Comparison of ENCODE assay signal across 5 worm cellular contexts in genomic region chrV:7854603-7855002, ce11.
TF ChIP-seq lines count a peak whose summit lies in the region.

TSS of gene C37C3.9 (minus strand) at chrV:7854700.
TSS of gene C37C3.18 (plus strand) at chrV:7854993.

TF ChIP-seq in whole organism, L1 larva, 84 proteins besides CTCF, POLR2A, EP300 and RAD21 (continues in another document):
- TF ChIP-seq nhr-84 (tag; optimal IDR thresholded peaks at IDR 0.05; lab: Kevin White, UChicago) (no peak), swsn-7 (tag; optimal IDR thresholded peaks at IDR 0.05; lab: Kevin White, UChicago) (peak; percentile 81), fkh-4 (tag; optimal IDR thresholded peaks at IDR 0.05; lab: Kevin White, UChicago; ENCODE audit: borderline replicate concordance) (no peak), mdl-1 (tag; optimal IDR thresholded peaks at IDR 0.05; lab: Kevin White, UChicago) (peak in 1 of 2 experiments; percentile 84), lin-35 (GFP tag; optimal IDR thresholded peaks at IDR 0.05; lab: Kevin White, UChicago) (peak; percentile 74 to 82), egl-27 (tag; optimal IDR thresholded peaks at IDR 0.05; lab: Kevin White, UChicago) (peak; percentile 5 to 15), pqm-1 (tag; optimal IDR thresholded peaks at IDR 0.05; lab: Kevin White, UChicago) (no peak), egl-13 (tag; optimal IDR thresholded peaks at IDR 0.05; lab: Kevin White, UChicago) (peak; percentile 5), snpc-4 (tag; optimal IDR thresholded peaks at IDR 0.05; lab: Kevin White, UChicago) (peak; percentile 60), mab-9 (GFP tag; IDR thresholded peaks at IDR 0.05; lab: Robert Waterston, UW) (peak; percentile 27; the same call in 1 of the 2 replicates), ceh-90 (tag; optimal IDR thresholded peaks at IDR 0.05; lab: Kevin White, UChicago) (no peak), alr-1 (tag; optimal IDR thresholded peaks at IDR 0.05; lab: Kevin White, UChicago; ENCODE audit: borderline replicate concordance) (no peak), nhr-28 (tag; optimal IDR thresholded peaks at IDR 0.05; lab: Kevin White, UChicago) (no peak), zip-4 (GFP tag; optimal IDR thresholded peaks at IDR 0.05; lab: Kevin White, UChicago) (peak; percentile 37), hpl-2 (GFP tag; optimal IDR thresholded peaks at IDR 0.05; lab: Kevin White, UChicago) (peak; percentile 84), ets-5 (GFP tag; IDR thresholded peaks at IDR 0.05; lab: Robert Waterston, UW) (no peak), pag-3 (tag; optimal IDR thresholded peaks at IDR 0.05; lab: Kevin White, UChicago; ENCODE audit: borderline replicate concordance, insufficient read depth) (no peak)

TF ChIP-seq in whole organism, L3 larva, 47 proteins besides CTCF, POLR2A, EP300 and RAD21 (continues in another document):
- TF ChIP-seq ceh-82 (tag; optimal IDR thresholded peaks at IDR 0.05; lab: Kevin White, UChicago) (peak; percentile 0), pha-4 (tag; optimal IDR thresholded peaks at IDR 0.05; lab: Kevin White, UChicago) (peak; percentile 90), nhr-25 (tag; optimal IDR thresholded peaks at IDR 0.05; lab: Kevin White, UChicago) (peak; percentile 74), ZK546.5 (tag; optimal IDR thresholded peaks at IDR 0.05; lab: Kevin White, UChicago) (no peak), egl-5 (tag; optimal IDR thresholded peaks at IDR 0.05; lab: Kevin White, UChicago) (peak; percentile 57), mml-1 (tag; optimal IDR thresholded peaks at IDR 0.05; lab: Kevin White, UChicago) (no peak), nfya-1 (tag; optimal IDR thresholded peaks at IDR 0.05; lab: Kevin White, UChicago; ENCODE audit: insufficient read depth) (peak; percentile 80), jun-1 (tag; optimal IDR thresholded peaks at IDR 0.05; lab: Kevin White, UChicago) (peak; percentile 85), nhr-11 (tag; optimal IDR thresholded peaks at IDR 0.05; lab: Kevin White, UChicago) (no peak), fos-1 (tag; optimal IDR thresholded peaks at IDR 0.05; lab: Kevin White, UChicago) (no peak), tbx-2 (tag; optimal IDR thresholded peaks at IDR 0.05; lab: Kevin White, UChicago) (peak; percentile 17), fkh-10 (GFP tag; optimal IDR thresholded peaks at IDR 0.05; lab: Kevin White, UChicago) (peak; percentile 44), sea-2 (GFP tag; optimal IDR thresholded peaks at IDR 0.05; lab: Kevin White, UChicago) (no peak), ztf-11 (tag; optimal IDR thresholded peaks at IDR 0.05; lab: Kevin White, UChicago) (no peak), unc-39 (tag; optimal IDR thresholded peaks at IDR 0.05; lab: Kevin White, UChicago) (no peak), nhr-76 (tag; optimal IDR thresholded peaks at IDR 0.05; lab: Kevin White, UChicago) (no peak), daf-12 (tag; optimal IDR thresholded peaks at IDR 0.05; lab: Kevin White, UChicago) (no peak), nhr-237 (tag; optimal IDR thresholded peaks at IDR 0.05; lab: Kevin White, UChicago) (no peak), ceh-9 (tag; optimal IDR thresholded peaks at IDR 0.05; lab: Kevin White, UChicago) (no peak)

TF ChIP-seq in whole organism, early embryonic, 17 proteins besides CTCF, POLR2A, EP300 and RAD21:
- peak; percentile 25 for TF ChIP-seq hmg-4 (GFP tag; optimal IDR thresholded peaks at IDR 0.05; lab: Kevin White, UChicago)
- TF ChIP-seq B0310.2 (tag; optimal IDR thresholded peaks at IDR 0.05; lab: Kevin White, UChicago) = no peak
- peak; percentile 75 for TF ChIP-seq F13C5.2 (tag; optimal IDR thresholded peaks at IDR 0.05; lab: Kevin White, UChicago)
- no peak for TF ChIP-seq tbx-37 (GFP tag; conservative IDR thresholded peaks at IDR 0.05; lab: Robert Waterston, UW)

TF ChIP-seq in whole organism, midembryonic, 9 proteins besides CTCF, POLR2A, EP300 and RAD21:
- TF ChIP-seq flt-1 (GFP tag; IDR thresholded peaks at IDR 0.05; lab: Robert Waterston, UW) (0 out of 2 replicates have a peak, but pooled peaks have one; percentile 49), cog-1 (tag; optimal IDR thresholded peaks at IDR 0.05; lab: Kevin White, UChicago) (peak; percentile 30), tab-1 (GFP tag; IDR thresholded peaks at IDR 0.05; lab: Robert Waterston, UW) (0 out of 2 replicates have a peak, but pooled peaks have one; percentile 42), ref-1 (GFP tag; conservative IDR thresholded peaks at IDR 0.05; lab: Robert Waterston, UW) (no peak)

TF ChIP-seq in whole organism, young adult, 124 proteins besides CTCF, POLR2A, EP300 and RAD21 (continues in another document):
- no peak for TF ChIP-seq F55B11.4 (tag; optimal IDR thresholded peaks at IDR 0.05; lab: Kevin White, UChicago; ENCODE audit: borderline replicate concordance, insufficient read depth)
- TF ChIP-seq him-1 (tag; optimal IDR thresholded peaks at IDR 0.05; lab: Kevin White, UChicago) = no peak
- no peak for TF ChIP-seq mxl-1 (tag; optimal IDR thresholded peaks at IDR 0.05; lab: Kevin White, UChicago)
- no peak for TF ChIP-seq T26A5.8 (tag; optimal IDR thresholded peaks at IDR 0.05; lab: Kevin White, UChicago)
- TF ChIP-seq attf-5 (GFP tag; optimal IDR thresholded peaks at IDR 0.05; lab: Kevin White, UChicago) = peak; percentile 65
- no peak for TF ChIP-seq cebp-2 (GFP tag; IDR thresholded peaks at IDR 0.05; lab: Robert Waterston, UW)
- TF ChIP-seq ets-4 (GFP tag; optimal IDR thresholded peaks at IDR 0.05; lab: Kevin White, UChicago) = peak; percentile 21
- TF ChIP-seq egl-44 (GFP tag; IDR thresholded peaks at IDR 0.05; lab: Robert Waterston, UW) = no peak
- TF ChIP-seq lag-1 (GFP tag; IDR thresholded peaks at IDR 0.05; lab: Robert Waterston, UW) = no peak
- peak; percentile 62 for TF ChIP-seq K12H6.12 (tag; optimal IDR thresholded peaks at IDR 0.05; lab: Kevin White, UChicago)
- no peak for TF ChIP-seq B0035.1 (tag; optimal IDR thresholded peaks at IDR 0.05; lab: Kevin White, UChicago)
- no peak for TF ChIP-seq ztf-28 (GFP tag; IDR thresholded peaks at IDR 0.05; lab: Robert Waterston, UW)
- peak; percentile 71 for TF ChIP-seq nhr-80 (tag; optimal IDR thresholded peaks at IDR 0.05; lab: Kevin White, UChicago)
- peak; percentile 91 for TF ChIP-seq atf-7 (tag; optimal IDR thresholded peaks at IDR 0.05; lab: Kevin White, UChicago)
- no peak for TF ChIP-seq F33H1.4 (GFP tag; IDR thresholded peaks at IDR 0.05; lab: Robert Waterston, UW)
- TF ChIP-seq bed-1 (GFP tag; IDR thresholded peaks at IDR 0.05; lab: Robert Waterston, UW) = no peak
- TF ChIP-seq C06A6.2 (GFP tag; conservative IDR thresholded peaks at IDR 0.05; lab: Robert Waterston, UW) = no peak
- no peak for TF ChIP-seq lsy-27 (tag; optimal IDR thresholded peaks at IDR 0.05; lab: Kevin White, UChicago; ENCODE audit: borderline replicate concordance, insufficient read depth)
- peak; percentile 12 for TF ChIP-seq ZK185.1 (tag; optimal IDR thresholded peaks at IDR 0.05; lab: Kevin White, UChicago; ENCODE audit: poor library complexity, severe bottlenecking)
- TF ChIP-seq ztf-22 (GFP tag; optimal IDR thresholded peaks at IDR 0.05; lab: Kevin White, UChicago) = peak; percentile 16
- TF ChIP-seq fkh-3 (tag; optimal IDR thresholded peaks at IDR 0.05; lab: Kevin White, UChicago) = no peak
- TF ChIP-seq dox-1 (GFP tag; IDR thresholded peaks at IDR 0.05; lab: Robert Waterston, UW) = peak; percentile 82
- TF ChIP-seq snpc-4 (GFP tag; optimal IDR thresholded peaks at IDR 0.05; lab: Kevin White, UChicago) = no peak
- peak; percentile 72 to 79 (median 76) for TF ChIP-seq snpc-4 (tag; optimal IDR thresholded peaks at IDR 0.05; lab: Kevin White, UChicago)
- peak; percentile 75 for TF ChIP-seq ceh-27 (GFP tag; optimal IDR thresholded peaks at IDR 0.05; lab: Kevin White, UChicago)
- no peak for TF ChIP-seq nhr-90 (tag; optimal IDR thresholded peaks at IDR 0.05; lab: Kevin White, UChicago)
- TF ChIP-seq pbrm-1 (GFP tag; IDR thresholded peaks at IDR 0.05; lab: Robert Waterston, UW) = peak; percentile 54; the same call in 1 of the 2 replicates
- TF ChIP-seq Y56A3A.18 (GFP tag; IDR thresholded peaks at IDR 0.05; lab: Robert Waterston, UW) = no peak; the same call in 1 of the 2 replicates
- peak; percentile 96 for TF ChIP-seq hmg-1.2 (GFP tag; IDR thresholded peaks at IDR 0.05; lab: Robert Waterston, UW)
- TF ChIP-seq nfyb-1 (GFP tag; IDR thresholded peaks at IDR 0.05; lab: Robert Waterston, UW) = peak; percentile 86
- peak; percentile 93 for TF ChIP-seq zfh-2 (GFP tag; conservative IDR thresholded peaks at IDR 0.05; lab: Robert Waterston, UW)
- no peak for TF ChIP-seq F39B2.1 (GFP tag; IDR thresholded peaks at IDR 0.05; lab: Robert Waterston, UW)
- no peak for TF ChIP-seq athp-1 (tag; optimal IDR thresholded peaks at IDR 0.05; lab: Kevin White, UChicago)
- TF ChIP-seq C17E4.6 (GFP tag; IDR thresholded peaks at IDR 0.05; lab: Robert Waterston, UW) = no peak
- no peak for TF ChIP-seq aptf-3 (GFP tag; IDR thresholded peaks at IDR 0.05; lab: Robert Waterston, UW)
- TF ChIP-seq pha-4 (tag; optimal IDR thresholded peaks at IDR 0.05; lab: Kevin White, UChicago) = no peak
- TF ChIP-seq sdz-38 (tag; optimal IDR thresholded peaks at IDR 0.05; lab: Kevin White, UChicago) = no peak
- no peak for TF ChIP-seq ztf-26 (tag; optimal IDR thresholded peaks at IDR 0.05; lab: Kevin White, UChicago)
- TF ChIP-seq ztf-6 (GFP tag; IDR thresholded peaks at IDR 0.05; lab: Robert Waterston, UW) = no peak
- TF ChIP-seq Y67H2A.10 (GFP tag; conservative IDR thresholded peaks at IDR 0.05; lab: Robert Waterston, UW) = no peak
- no peak for TF ChIP-seq hlh-12 (tag; optimal IDR thresholded peaks at IDR 0.05; lab: Kevin White, UChicago)
- peak; percentile 73 to 90 for TF ChIP-seq let-607 (tag; optimal IDR thresholded peaks at IDR 0.05; lab: Kevin White, UChicago)
- TF ChIP-seq F23B12.7 (tag; optimal IDR thresholded peaks at IDR 0.05; lab: Kevin White, UChicago; ENCODE audit: insufficient read depth) = no peak
- peak; percentile 38; the same call in 1 of the 2 replicates for TF ChIP-seq K11D2.4 (GFP tag; IDR thresholded peaks at IDR 0.05; lab: Robert Waterston, UW)
- no peak for TF ChIP-seq nfya-1 (tag; optimal IDR thresholded peaks at IDR 0.05; lab: Kevin White, UChicago; ENCODE audit: borderline replicate concordance, insufficient read depth)
- TF ChIP-seq mes-4 (tag; optimal IDR thresholded peaks at IDR 0.05; lab: Kevin White, UChicago) = no peak
- TF ChIP-seq mel-28 (tag; optimal IDR thresholded peaks at IDR 0.05; lab: Kevin White, UChicago; ENCODE audit: borderline replicate concordance) = peak; percentile 27
- TF ChIP-seq madf-8 (GFP tag; conservative IDR thresholded peaks at IDR 0.05; lab: Robert Waterston, UW) = no peak
- peak; percentile 90 for TF ChIP-seq cebp-1 (GFP tag; IDR thresholded peaks at IDR 0.05; lab: Robert Waterston, UW)
- TF ChIP-seq cebp-1 (tag; optimal IDR thresholded peaks at IDR 0.05; lab: Kevin White, UChicago) = peak; percentile 97

Comparison
In these comparisons a context has a peak if more than half of its experiments do, and no peak if none do; other contexts are left out.
1. Of the 8 proteins assayed by ChIP-seq in both whole organism, young adult and whole organism, L1 larva: peak only in whole organism, young adult: none; only in whole organism, L1 larva: dpl-1, efl-1, lin-35, nhr-90 and unc-130; in both: snpc-4; in neither: 2.